Fruit fly (Drosophila melanogaster): ENCODE measurements around the gene CG12605.

DNA sequence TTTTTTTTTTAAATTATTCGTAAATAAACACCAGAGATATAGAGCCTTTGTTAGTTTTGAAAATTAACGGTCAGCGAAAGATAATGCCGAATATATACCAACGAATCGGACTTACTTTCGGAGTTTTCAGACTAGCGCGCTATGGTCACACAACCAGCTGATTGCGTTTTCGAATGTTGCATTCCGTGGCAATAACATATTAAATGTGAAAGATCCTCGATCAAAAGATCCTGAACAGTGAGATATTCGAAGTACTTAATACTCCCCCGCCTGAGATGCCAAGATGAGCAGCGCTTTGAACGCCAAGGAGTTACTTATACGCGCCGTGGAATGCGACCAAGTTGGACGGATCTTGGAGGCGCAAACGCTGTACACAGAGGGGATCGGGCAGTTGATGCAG is 38.7 kb upstream of the CG12605 start, which contains the start of gene CG14985:
- TF ChIP-seq CG8632 (GFP tag; optimal IDR thresholded peaks at IDR 0.05) (no peak), acj6 (GFP tag; optimal IDR thresholded peaks at IDR 0.05) (no peak), Sox15 (GFP tag; optimal IDR thresholded peaks at IDR 0.05) (no peak), CG31627 (GFP tag; optimal IDR thresholded peaks at IDR 0.05) (no peak), Sox102F (GFP tag; optimal IDR thresholded peaks at IDR 0.05) (no peak), Gug (GFP tag; IDR thresholded peaks at IDR 0.05) (no peak), fkh (GFP tag; optimal IDR thresholded peaks at IDR 0.05) (no peak), CG3032 (tag; optimal IDR thresholded peaks at IDR 0.05) (no peak), CG11762 (GFP tag; optimal IDR thresholded peaks at IDR 0.05; ENCODE audit: insufficient read depth) (no peak), svp (GFP tag) (no peak), CG1621 (tag; optimal IDR thresholded peaks at IDR 0.05) (no peak), CG4318 (GFP tag; optimal IDR thresholded peaks at IDR 0.05) (no peak)

All from whole organism, prepupa.